Worm (Caenorhabditis elegans): ENCODE results near the gene C46F11.6.

- no peak for TF ChIP-seq pag-3 (tag; optimal IDR thresholded peaks at IDR 0.05; ENCODE audit: borderline replicate concordance, insufficient read depth)
- no peak for TF ChIP-seq egl-27 (tag; optimal IDR thresholded peaks at IDR 0.05)
- TF ChIP-seq lsy-2 (tag; optimal IDR thresholded peaks at IDR 0.05): peak in 1 of 2 experiments; percentile 33
- TF ChIP-seq aha-1 (tag; optimal IDR thresholded peaks at IDR 0.05): no peak
- TF ChIP-seq lin-13 (GFP tag; optimal IDR thresholded peaks at IDR 0.05): no peak
- TF ChIP-seq pax-3 (tag; optimal IDR thresholded peaks at IDR 0.05): no peak
- no peak for TF ChIP-seq ztf-11 (tag; optimal IDR thresholded peaks at IDR 0.05)
- TF ChIP-seq ceh-63 (GFP tag; optimal IDR thresholded peaks at IDR 0.05): no peak
Measured at ce11 chrIII:3637251-3637989, 32.8 kb downstream of the C46F11.6 start.

Measured in whole organism, L1 larva.